Worm (Caenorhabditis elegans): ENCODE measurements around the gene srbc-54.

DNA sequence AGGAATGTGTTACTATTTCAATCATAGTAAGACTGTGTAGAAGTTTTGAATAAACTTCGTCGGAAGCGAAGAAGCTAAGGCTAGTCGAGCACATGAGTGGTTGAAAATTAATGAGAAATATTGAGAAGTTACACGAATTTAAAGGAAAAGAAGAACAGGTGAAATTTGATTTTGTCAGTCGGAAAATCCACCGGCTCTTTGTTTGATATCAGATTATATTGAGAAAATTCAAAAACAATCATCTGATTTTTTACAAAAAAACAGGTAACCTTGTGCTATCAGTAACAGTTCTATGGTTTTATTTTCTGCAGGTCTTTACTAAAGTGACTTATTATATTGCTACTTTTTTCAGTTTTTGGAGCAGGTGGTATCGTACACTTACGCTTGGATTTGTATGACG is 24.8 kb upstream of the srbc-54 start, which contains the start of gene srh-148:
- TF ChIP-seq npax-4 (tag; optimal IDR thresholded peaks at IDR 0.05), result no peak
- TF ChIP-seq unc-55 (GFP tag; optimal IDR thresholded peaks at IDR 0.05), result no peak
- no peak for TF ChIP-seq sox-2 (GFP tag; IDR thresholded peaks at IDR 0.05)

All from whole organism, late embryonic.